Worm (Caenorhabditis elegans) whole organism, L2 larva: ENCODE results near the gene F13D11.4.

ENCODE experiments used
- R02D3.7 ChIP-seq: fragments of 150-350 bp; optimal IDR thresholded peaks from 2 replicates; lab custom pipeline; 2014; ENCODE audit warnings: missing biosample characterization, missing genetic modification characterization
- Y55F3AM.14 ChIP-seq: fragments of 200-800 bp; sonication (Bioruptor generic); optimal IDR thresholded peaks from 2 replicates; lab custom pipeline; 2018; ENCODE audit warnings: mild to moderate bottlenecking, missing genetic modification characterization, missing compliant biosample characterization
- ZK546.5 ChIP-seq: sonication (generic microtip); optimal IDR thresholded peaks from 2 replicates; lab custom pipeline; 2017; ENCODE audit warnings: missing biosample characterization, missing genetic modification characterization
- blmp-1 ChIP-seq: sonication (generic microtip); optimal IDR thresholded peaks from 2 replicates; lab custom pipeline; 2017; ENCODE audit warnings: missing genetic modification characterization, mild to moderate bottlenecking, missing compliant biosample characterization, antibody characterized with exemption, moderate library complexity; ENCODE audit not compliant: insufficient read depth
- ceh-16 ChIP-seq: fragments of 150-350 bp; optimal IDR thresholded peaks from 2 replicates; lab custom pipeline; 2014; ENCODE audit warnings: missing biosample characterization, missing genetic modification characterization
- ceh-82 ChIP-seq: fragments of 150-350 bp; optimal IDR thresholded peaks from 2 replicates; lab custom pipeline; 2014; ENCODE audit warnings: missing biosample characterization, missing genetic modification characterization
- crh-2 ChIP-seq: sonication (generic microtip); optimal IDR thresholded peaks from 2 replicates; lab custom pipeline; 2017; ENCODE audit warnings: missing biosample characterization, missing genetic modification characterization
- dmd-4 ChIP-seq: sonication (generic microtip); optimal IDR thresholded peaks from 2 replicates; lab custom pipeline; 2017; ENCODE audit warnings: missing biosample characterization, missing genetic modification characterization
- egl-27 ChIP-seq: sonication (generic microtip); optimal IDR thresholded peaks from 3 replicates; lab custom pipeline; 2017; ENCODE audit warnings: missing biosample characterization, missing genetic modification reagents, missing genetic modification characterization
- elt-1 ChIP-seq: fragments of 150-350 bp; optimal IDR thresholded peaks from 2 replicates; lab custom pipeline; 2014; ENCODE audit warnings: missing biosample characterization, missing genetic modification characterization
- elt-3 ChIP-seq: sonication (generic microtip); optimal IDR thresholded peaks from 2 replicates; lab custom pipeline; 2017; ENCODE audit warnings: missing biosample characterization, missing genetic modification characterization
- fos-1 ChIP-seq: fragments of 150-350 bp; optimal IDR thresholded peaks from 2 replicates; lab custom pipeline; 2014; ENCODE audit warnings: missing biosample characterization, missing genetic modification characterization
- gmeb-1 ChIP-seq: fragments of 150-350 bp; optimal IDR thresholded peaks from 2 replicates; lab custom pipeline; 2014; ENCODE audit warnings: missing biosample characterization, missing genetic modification characterization
- lin-11 ChIP-seq: fragments of 150-350 bp; sonication (generic microtip); optimal IDR thresholded peaks from 2 replicates; lab custom pipeline; 2014; ENCODE audit warnings: missing biosample characterization, missing genetic modification characterization, inconsistent platforms, mixed read lengths
- lin-13 ChIP-seq: fragments of 150-350 bp; optimal IDR thresholded peaks from 2 replicates; lab custom pipeline; 2014; ENCODE audit warnings: missing biosample characterization, missing genetic modification reagents, missing genetic modification characterization
- lin-39 ChIP-seq: fragments of 150-350 bp; optimal IDR thresholded peaks from 2 replicates; lab custom pipeline; 2014; ENCODE audit warnings: missing biosample characterization, missing genetic modification reagents, missing genetic modification characterization
- lsy-2 ChIP-seq, 2 experiments: fragments of 150-350 bp in 1 of 2; sonication (generic microtip) in 1 of 2; optimal IDR thresholded peaks; 2 replicates each; lab custom pipeline; 2014 to 2017; ENCODE audit warnings: missing biosample characterization in 2 of 2, missing genetic modification characterization in 2 of 2
- mab-5 ChIP-seq: fragments of 150-350 bp; optimal IDR thresholded peaks from 2 replicates; lab custom pipeline; 2014; ENCODE audit warnings: missing biosample characterization, missing genetic modification characterization
- mdl-1 ChIP-seq, 2 experiments: fragments of 150-350 bp in 1 of 2; sonication (generic microtip) in 1 of 2; optimal IDR thresholded peaks; 2 replicates each; lab custom pipeline; 2017; ENCODE audit warnings: missing biosample characterization in 2 of 2, missing genetic modification characterization in 2 of 2
- nhr-10 ChIP-seq: sonication (generic microtip); optimal IDR thresholded peaks from 2 replicates; lab custom pipeline; 2017; ENCODE audit warnings: missing biosample characterization, missing genetic modification characterization
- nhr-21 ChIP-seq: fragments of 150-350 bp; optimal IDR thresholded peaks from 2 replicates; lab custom pipeline; 2014; ENCODE audit warnings: missing biosample characterization, missing genetic modification characterization
- nhr-23 ChIP-seq: fragments of 150-350 bp; optimal IDR thresholded peaks from 2 replicates; lab custom pipeline; 2014; ENCODE audit warnings: missing biosample characterization, missing genetic modification reagents, missing genetic modification characterization
- nhr-25 ChIP-seq: fragments of 150-350 bp; sonication (generic microtip); optimal IDR thresholded peaks from 3 replicates; lab custom pipeline; 2014; ENCODE audit warnings: missing biosample characterization, missing genetic modification characterization
- nhr-6 ChIP-seq: fragments of 150-350 bp; optimal IDR thresholded peaks from 2 replicates; lab custom pipeline; 2014; ENCODE audit warnings: missing biosample characterization, missing genetic modification characterization
- skn-1 ChIP-seq: sonication (generic microtip); optimal IDR thresholded peaks from 2 replicates; lab custom pipeline; 2017; ENCODE audit warnings: missing biosample characterization, missing genetic modification characterization
- sma-3 ChIP-seq: sonication (generic microtip); optimal IDR thresholded peaks from 2 replicates; lab custom pipeline; 2016; ENCODE audit warnings: missing genetic modification reagents, missing genetic modification characterization, missing compliant biosample characterization
- sma-9 ChIP-seq, 2 experiments: fragments of 150-350 bp in 1 of 2; sonication (generic microtip) in 1 of 2; optimal IDR thresholded peaks; 2 replicates each; lab custom pipeline; 2014 to 2016; ENCODE audit warnings: missing genetic modification characterization in 2 of 2, mild to moderate bottlenecking in 1 of 2, missing biosample characterization in 1 of 2, missing compliant biosample characterization in 1 of 2, missing genetic modification reagents in 1 of 2, moderate library complexity in 1 of 2
- snpc-4 ChIP-seq: fragments of 150-350 bp; optimal IDR thresholded peaks from 2 replicates; lab custom pipeline; 2014; ENCODE audit warnings: missing biosample characterization, missing genetic modification characterization
- unc-55 ChIP-seq: fragments of 150-350 bp; sonication (generic microtip); optimal IDR thresholded peaks from 3 replicates; lab custom pipeline; 2014; ENCODE audit warnings: missing biosample characterization, missing genetic modification reagents, missing genetic modification characterization
- unc-62 ChIP-seq: fragments of 150-350 bp; optimal IDR thresholded peaks from 2 replicates; lab custom pipeline; 2014; ENCODE audit warnings: missing biosample characterization, missing genetic modification reagents, missing genetic modification characterization
- zag-1 ChIP-seq: fragments of 150-350 bp; optimal IDR thresholded peaks from 2 replicates; lab custom pipeline; 2014; ENCODE audit warnings: missing biosample characterization, missing genetic modification characterization
- ztf-1 ChIP-seq: fragments of 200-800 bp; sonication (Bioruptor generic); conservative IDR thresholded peaks from 2 replicates; pipeline ENCODE4 v1.3.6; 2022; ENCODE audit warnings: missing genetic modification characterization, missing compliant biosample characterization
- ztf-4 ChIP-seq: fragments of 150-350 bp; optimal IDR thresholded peaks from 2 replicates; lab custom pipeline; 2014; ENCODE audit warnings: missing biosample characterization, missing genetic modification characterization

The F13D11.4 gene

DNA sequence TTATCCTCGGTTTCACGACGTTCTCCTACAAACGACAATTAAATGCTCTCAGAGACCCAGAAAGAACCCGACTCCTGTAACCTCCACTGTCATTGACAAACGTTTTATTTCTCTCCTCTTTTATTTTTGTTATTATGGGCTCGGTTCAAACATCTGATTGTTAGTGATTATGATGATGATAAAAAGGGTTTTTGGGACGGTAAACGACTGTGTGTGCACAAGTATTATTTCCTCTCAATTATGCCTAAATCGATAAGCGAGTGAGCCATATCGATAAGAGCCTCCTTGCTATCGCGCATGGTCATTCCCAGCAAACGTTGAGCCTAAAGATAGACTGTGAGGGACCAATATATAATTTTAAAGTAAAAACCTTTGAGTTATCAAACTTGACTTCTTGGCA lies 2.8 kb downstream of the F13D11.4 start:
- TF ChIP-seq gmeb-1 (tag; lab: Kevin White, UChicago) (no peak), lin-39 (no peak), Y55F3AM.14 (no peak), fos-1 (peak; percentile 16)

DNA sequence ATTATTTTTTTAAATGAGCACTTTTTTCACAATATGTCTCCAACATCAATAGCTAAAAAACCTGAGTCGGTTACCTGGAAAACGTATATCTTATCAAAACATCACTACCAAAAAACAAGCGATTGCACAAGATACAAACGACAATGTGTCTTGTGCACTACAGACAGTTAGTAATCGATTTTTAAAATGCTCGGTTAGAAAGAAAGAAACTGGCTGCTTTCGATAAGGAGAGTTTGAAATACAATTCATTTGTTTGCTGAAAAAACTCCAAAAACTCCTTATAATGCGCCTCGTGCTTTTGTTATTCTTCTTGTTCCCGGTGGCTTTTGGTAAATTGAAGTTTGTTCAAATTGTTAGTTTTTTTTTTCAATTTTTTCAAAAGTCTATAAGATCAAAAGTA lies 5.4 kb downstream of the F13D11.4 start, which contains the start of gene acp-5:
acp-5 (plus strand) TSS at position 261 of the 400 bp plus-strand sequence.
- TF ChIP-seq snpc-4 (tag; lab: Kevin White, UChicago) = no peak
- peak; percentile 10 for TF ChIP-seq fos-1

DNA sequence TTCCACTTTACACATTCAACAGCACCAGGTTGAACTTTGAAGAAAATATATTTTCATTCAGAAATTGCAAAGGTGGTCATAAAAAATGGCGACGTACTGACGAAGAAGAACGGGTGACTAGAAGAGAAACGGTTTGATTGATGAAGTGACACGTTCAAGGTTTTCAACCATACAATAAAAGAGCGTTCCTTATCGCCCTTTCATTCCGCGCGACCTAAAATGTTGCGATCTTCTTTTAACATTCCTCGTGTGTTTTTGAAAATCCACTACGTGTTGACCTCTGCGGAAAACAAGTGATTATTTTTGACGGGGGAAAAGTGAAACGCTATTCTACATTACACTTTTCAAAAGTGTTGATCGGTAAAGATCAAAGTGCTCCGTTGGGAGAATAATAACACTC lies 6.5 kb downstream of the F13D11.4 start:
- no peak for TF ChIP-seq unc-62 (GFP tag; lab: Kevin White, UChicago)
- TF ChIP-seq dmd-4 (tag; lab: Kevin White, UChicago) = no peak
- peak; percentile 70 for TF ChIP-seq sma-9 (GFP tag; optimal IDR thresholded peaks at IDR 0.05; lab: Kevin White, UChicago)
- TF ChIP-seq sma-9 (tag; optimal IDR thresholded peaks at IDR 0.05; lab: Kevin White, UChicago) = no peak
- no peak for TF ChIP-seq zag-1 (tag; lab: Kevin White, UChicago)
- TF ChIP-seq elt-3 = no peak
- TF ChIP-seq lsy-2 (tag; optimal IDR thresholded peaks at IDR 0.05; lab: Kevin White, UChicago) = peak in 1 of 2 experiments; percentile 21
- no peak for TF ChIP-seq unc-55
- TF ChIP-seq blmp-1 (tag; lab: Kevin White, UChicago) = peak; percentile 81
- peak; percentile 77 for TF ChIP-seq ceh-16
- TF ChIP-seq fos-1 = peak; percentile 55
- peak; percentile 50 for TF ChIP-seq sma-3 (GFP tag; lab: Kevin White, UChicago)
- peak; percentile 43 for TF ChIP-seq nhr-6 (tag; lab: Kevin White, UChicago)
- TF ChIP-seq egl-27 (tag; lab: Kevin White, UChicago) = peak; percentile 50
- peak; percentile 88 for TF ChIP-seq nhr-25 (tag; lab: Kevin White, UChicago)
- no peak for TF ChIP-seq ztf-4
- peak in 1 of 2 experiments; percentile 7 for TF ChIP-seq mdl-1 (tag; optimal IDR thresholded peaks at IDR 0.05; lab: Kevin White, UChicago)
- no peak for TF ChIP-seq R02D3.7 (tag; lab: Kevin White, UChicago)
- peak; percentile 65 for TF ChIP-seq nhr-21 (tag; lab: Kevin White, UChicago)
- TF ChIP-seq lin-13 = peak; percentile 13
- TF ChIP-seq ceh-82 (tag; lab: Kevin White, UChicago) = no peak
- TF ChIP-seq nhr-23 (tag; lab: Kevin White, UChicago) = no peak
- no peak for TF ChIP-seq elt-1 (tag; lab: Kevin White, UChicago)
- peak; percentile 47 for TF ChIP-seq crh-2
- TF ChIP-seq, all 48 proteins: peak for 13

DNA sequence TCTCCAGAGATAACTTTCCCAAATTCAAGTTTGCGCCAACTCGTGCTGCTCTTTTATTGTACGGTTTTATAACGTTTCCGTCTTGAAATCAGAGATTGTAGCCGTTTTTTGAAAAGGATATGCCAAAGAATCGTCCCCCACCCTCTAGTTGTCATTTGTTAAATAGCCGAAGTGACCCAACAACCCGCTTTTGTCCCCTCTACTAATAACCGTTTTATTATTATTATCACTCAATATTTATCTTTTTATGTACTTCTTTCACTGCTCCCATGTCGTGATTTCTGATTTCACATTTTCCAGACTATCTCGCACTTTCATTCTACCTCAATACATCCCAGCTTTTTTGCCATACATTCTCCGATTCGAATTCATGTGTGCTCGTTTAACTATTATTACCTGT lies 7.6 kb downstream of the F13D11.4 start:
- TF ChIP-seq crh-2 (no peak), ztf-4 (no peak), nhr-25 (tag; lab: Kevin White, UChicago) (no peak), snpc-4 (tag; lab: Kevin White, UChicago) (no peak), mdl-1 (tag; optimal IDR thresholded peaks at IDR 0.05; lab: Kevin White, UChicago) (no peak), unc-55 (no peak), ztf-1 (GFP tag; lab: Robert Waterston, UW) (no peak), sma-3 (GFP tag; lab: Kevin White, UChicago) (no peak), nhr-10 (no peak), nhr-6 (tag; lab: Kevin White, UChicago) (no peak), fos-1 (no peak), R02D3.7 (tag; lab: Kevin White, UChicago) (no peak), sma-9 (GFP tag; optimal IDR thresholded peaks at IDR 0.05; lab: Kevin White, UChicago) (no peak), sma-9 (tag; optimal IDR thresholded peaks at IDR 0.05; lab: Kevin White, UChicago) (no peak), lin-39 (no peak), skn-1 (no peak), mab-5 (tag; lab: Kevin White, UChicago) (no peak), lsy-2 (tag; optimal IDR thresholded peaks at IDR 0.05; lab: Kevin White, UChicago) (no peak), ZK546.5 (tag; lab: Kevin White, UChicago) (no peak), lin-11 (no peak), elt-3 (no peak)

DNA sequence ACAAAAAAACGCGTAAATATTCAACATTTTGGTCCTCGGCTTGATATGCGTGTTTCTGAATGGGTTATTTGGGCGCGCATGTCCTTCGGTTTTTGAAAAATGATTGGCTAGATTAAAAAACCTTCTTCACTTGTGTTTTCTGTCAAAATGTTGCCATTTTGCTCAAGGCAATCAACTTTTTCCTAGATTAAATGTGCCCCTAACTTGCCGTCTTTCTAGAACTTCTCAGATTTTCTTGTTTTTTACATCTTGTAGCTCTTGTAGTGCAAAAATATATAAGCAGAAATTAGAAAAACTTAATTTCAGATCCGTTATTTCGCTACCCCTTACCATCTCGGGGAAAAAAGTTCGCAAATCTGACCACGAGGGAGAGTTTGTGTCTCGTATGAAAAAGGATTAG lies 12.8 kb downstream of the F13D11.4 start, which contains the start of gene hbl-1:
hbl-1 (plus strand) TSS at position 301 of the 400 bp plus-strand sequence.
- TF ChIP-seq blmp-1 (tag; lab: Kevin White, UChicago) = no peak
- TF ChIP-seq nhr-25 (tag; lab: Kevin White, UChicago) = no peak
- no peak for TF ChIP-seq elt-1 (tag; lab: Kevin White, UChicago)
- no peak for TF ChIP-seq lsy-2 (tag; optimal IDR thresholded peaks at IDR 0.05; lab: Kevin White, UChicago)
- TF ChIP-seq ceh-82 (tag; lab: Kevin White, UChicago) = no peak
- no peak for TF ChIP-seq gmeb-1 (tag; lab: Kevin White, UChicago)
- TF ChIP-seq unc-55 = no peak
- TF ChIP-seq skn-1 = no peak
